Fruit fly (Drosophila melanogaster) Kc167 (cell line): Measurements from ENCODE around the gene CG5126.

Experiments used
- h ChIP-seq: fragments of >200 bp; optimal IDR thresholded peaks from 3 replicates; lab custom pipeline; 2018; ENCODE audit warnings: missing external identifiers
- psq ChIP-seq: fragments of >200 bp; optimal IDR thresholded peaks from 2 replicates; lab custom pipeline; 2017; ENCODE audit warnings: missing external identifiers

- TF ChIP-seq psq (lab: Kevin White, UChicago), result no peak
- TF ChIP-seq h (lab: Kevin White, UChicago), result no peak
Observed at dm6 chr2L:1135495-1135894, 48.3 kb downstream of the CG5126 start.
